Fruit fly (Drosophila melanogaster): Measurements from ENCODE around the gene CG11885.

CG11885 gene

DNA sequence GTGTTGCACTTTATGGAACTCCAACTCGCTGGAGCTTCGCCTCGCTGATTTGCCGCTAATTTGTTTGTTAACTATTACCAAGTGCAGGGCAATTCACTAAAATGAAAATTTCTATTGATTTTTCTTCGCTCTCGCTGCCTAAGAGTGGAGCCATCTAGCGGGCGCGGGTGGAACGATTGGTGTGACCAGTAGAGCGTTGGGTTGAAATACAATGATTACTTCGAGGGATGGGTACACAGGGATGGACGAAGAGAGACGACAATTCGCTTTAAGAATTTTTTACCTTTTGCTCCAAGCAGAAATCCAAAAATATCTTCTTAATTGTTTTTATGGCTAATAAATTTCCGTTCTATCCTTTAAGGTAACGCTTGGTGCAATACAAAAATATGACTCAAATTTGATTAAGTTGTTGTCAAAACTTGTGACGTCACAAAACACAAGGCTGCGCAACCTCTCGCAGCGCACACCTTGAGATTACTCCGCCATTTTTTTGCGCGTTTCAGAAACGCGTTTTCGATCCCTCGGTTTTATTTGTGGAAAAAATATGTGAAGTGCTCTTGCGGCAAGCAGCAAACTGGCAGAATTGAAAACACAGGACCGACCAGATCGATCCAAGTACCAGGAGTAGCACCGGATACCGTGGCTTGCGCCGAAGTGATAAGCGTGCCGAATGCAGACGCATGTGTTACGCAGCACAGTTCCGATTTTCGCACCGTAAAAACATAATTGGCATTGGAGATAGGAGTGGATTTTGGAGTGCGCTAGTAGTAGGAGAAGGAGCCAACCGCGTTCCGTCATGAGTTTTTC, 6.5 kb downstream of the CG11885 start, which contains the start of the genes AP-2alpha and ebi (continued):
- TF ChIP-seq oc (tag; optimal IDR thresholded peaks at IDR 0.05) (no peak), CG9727 (GFP tag; optimal IDR thresholded peaks at IDR 0.05) (peak; percentile 88), CG4707 (GFP tag; optimal IDR thresholded peaks at IDR 0.05) (no peak), CG1602 (GFP tag; optimal IDR thresholded peaks at IDR 0.05) (peak; percentile 88), CG9817 (tag; optimal IDR thresholded peaks at IDR 0.05) (peak; percentile 92), dan (GFP tag; IDR thresholded peaks at IDR 0.05) (peak; percentile 82), nau (GFP tag; optimal IDR thresholded peaks at IDR 0.05) (no peak), CG17802 (tag; optimal IDR thresholded peaks at IDR 0.05) (peak; percentile 28), CkIIα-i1 (GFP tag; IDR thresholded peaks at IDR 0.05) (no peak), crol (GFP tag; IDR thresholded peaks at IDR 0.05) (peak; percentile 76), onecut (GFP tag; IDR thresholded peaks at IDR 0.05) (peak; percentile 96), CG7963 (GFP tag; IDR thresholded peaks at IDR 0.05; ENCODE audit: partially characterized antibody) (no peak), CG16863 (GFP tag; optimal IDR thresholded peaks at IDR 0.05) (peak; percentile 93), z (GFP tag; IDR thresholded peaks at IDR 0.05) (peak; percentile 15; the same call in 1 of the 3 replicates), pfk (GFP tag; optimal IDR thresholded peaks at IDR 0.05) (peak; percentile 31), CG30431 (GFP tag; optimal IDR thresholded peaks at IDR 0.05) (peak; percentile 80), chif (GFP tag; optimal IDR thresholded peaks at IDR 0.05) (peak; percentile 92 to 96), CG14441 (GFP tag; IDR thresholded peaks at IDR 0.05) (peak; percentile 89), MESR4 (GFP tag; optimal IDR thresholded peaks at IDR 0.05) (peak; percentile 75), sens (GFP tag) (peak; percentile 98), Spps (tag; optimal IDR thresholded peaks at IDR 0.05) (peak; percentile 57), danr (GFP tag; IDR thresholded peaks at IDR 0.05) (peak; percentile 87), eve (GFP tag; optimal IDR thresholded peaks at IDR 0.05) (peak in 1 of 2 experiments; percentile 58), Aef1 (GFP tag; IDR thresholded peaks at IDR 0.05) (peak; percentile 92), Tbp (GFP tag; optimal IDR thresholded peaks at IDR 0.05) (no peak), CG11695 (GFP tag; IDR thresholded peaks at IDR 0.05) (peak; percentile 81), CG8924 (tag; optimal IDR thresholded peaks at IDR 0.05) (peak; percentile 90), Myb (GFP tag; optimal IDR thresholded peaks at IDR 0.05) (peak; percentile 83), CG5180 (GFP tag; optimal IDR thresholded peaks at IDR 0.05) (peak; percentile 39), Side (GFP tag; optimal IDR thresholded peaks at IDR 0.05) (peak; percentile 89), exex (tag; optimal IDR thresholded peaks at IDR 0.05) (peak; percentile 42), CG17186 (GFP tag; optimal IDR thresholded peaks at IDR 0.05) (peak; percentile 91), lola (GFP tag; optimal IDR thresholded peaks at IDR 0.05) (peak in 1 of 3 experiments; percentile 84), dpn (GFP tag; optimal IDR thresholded peaks at IDR 0.05) (peak; percentile 94), Mes4 (GFP tag; optimal IDR thresholded peaks at IDR 0.05) (peak; percentile 91), CG10654 (GFP tag; optimal IDR thresholded peaks at IDR 0.05) (peak; percentile 79), Fer3 (tag; optimal IDR thresholded peaks at IDR 0.05) (peak; percentile 78), Atf3 (GFP tag; optimal IDR thresholded peaks at IDR 0.05) (peak; percentile 93), CG11247 (GFP tag; IDR thresholded peaks at IDR 0.05) (peak; percentile 76), CG9437 (GFP tag; optimal IDR thresholded peaks at IDR 0.05) (peak; percentile 79), nmo (GFP tag; optimal IDR thresholded peaks at IDR 0.05) (peak; percentile 95), CrebB (tag; optimal IDR thresholded peaks at IDR 0.05) (peak; percentile 68), NC2β (GFP tag; optimal IDR thresholded peaks at IDR 0.05) (peak; percentile 95), Drgx (GFP tag; IDR thresholded peaks at IDR 0.05) (peak; percentile 49; the same call in 1 of the 2 replicates), CG10147 (GFP tag; optimal IDR thresholded peaks at IDR 0.05) (peak; percentile 73), Chrac-16 (GFP tag; optimal IDR thresholded peaks at IDR 0.05) (peak; percentile 93), Fer2 (tag; optimal IDR thresholded peaks at IDR 0.05) (peak; percentile 67), CG3065 (GFP tag; optimal IDR thresholded peaks at IDR 0.05) (peak; percentile 69), Vsx1 (GFP tag; optimal IDR thresholded peaks at IDR 0.05) (no peak)

Data from whole organism, embryonic.